Worm (Caenorhabditis elegans) whole organism, L1 larva: ENCODE results near the gene plk-1.

Experiments used
- Y116A8C.19 ChIP-seq: sonication (generic microtip); optimal IDR thresholded peaks from 2 replicates; lab custom pipeline; 2016; ENCODE audit warnings: missing compliant biosample characterization, missing genetic modification characterization, borderline replicate concordance
- aly-2 ChIP-seq: fragments of 150-350 bp; optimal IDR thresholded peaks from 2 replicates; lab custom pipeline; 2014; ENCODE audit warnings: missing biosample characterization, missing genetic modification characterization
- fos-1 ChIP-seq: fragments of 150-350 bp; optimal IDR thresholded peaks from 2 replicates; lab custom pipeline; 2014; ENCODE audit warnings: missing biosample characterization, missing genetic modification characterization
- hlh-17 ChIP-seq: fragments of 200-800 bp; sonication (Bioruptor generic); optimal IDR thresholded peaks from 2 replicates; lab custom pipeline; 2018; ENCODE audit warnings: missing genetic modification characterization, mild to moderate bottlenecking, missing compliant biosample characterization, moderate library complexity, borderline replicate concordance
- lsy-2 ChIP-seq, 2 experiments: fragments of 150-350 bp; optimal IDR thresholded peaks; 2 replicates each; lab custom pipeline; 2014; ENCODE audit warnings: missing biosample characterization in 2 of 2, missing genetic modification characterization in 2 of 2
- mep-1 ChIP-seq: fragments of 150-350 bp; optimal IDR thresholded peaks from 2 replicates; lab custom pipeline; 2014; ENCODE audit warnings: missing biosample characterization, missing genetic modification characterization
- nhr-12 ChIP-seq: sonication (generic microtip); optimal IDR thresholded peaks from 2 replicates; lab custom pipeline; 2017; ENCODE audit warnings: missing biosample characterization, missing genetic modification characterization
- nhr-19 ChIP-seq: fragments of 200-800 bp; sonication (Bioruptor generic); conservative IDR thresholded peaks from 2 replicates; pipeline ENCODE4 v1.3.6; 2022; ENCODE audit warnings: missing genetic modification characterization, missing compliant biosample characterization
- nhr-77 ChIP-seq: fragments of 150-350 bp; optimal IDR thresholded peaks from 2 replicates; lab custom pipeline; 2014; ENCODE audit warnings: missing biosample characterization, missing genetic modification characterization
- pag-3 ChIP-seq: sonication (generic microtip); optimal IDR thresholded peaks from 2 replicates; lab custom pipeline; 2017; ENCODE audit warnings: missing genetic modification characterization, mild to moderate bottlenecking, missing compliant biosample characterization, antibody characterized with exemption, borderline replicate concordance; ENCODE audit not compliant: insufficient read depth
- snpc-4 ChIP-seq: fragments of 150-350 bp; optimal IDR thresholded peaks from 2 replicates; lab custom pipeline; 2014; ENCODE audit warnings: missing biosample characterization, missing genetic modification characterization
- unc-130 ChIP-seq: fragments of 150-350 bp; optimal IDR thresholded peaks from 2 replicates; lab custom pipeline; 2017; ENCODE audit warnings: missing biosample characterization, missing genetic modification characterization, inconsistent platforms

ce11 chrIII:8100960-8101359 lies at the start of gene plk-1:
- TF ChIP-seq aly-2 (no peak), fos-1 (tag; lab: Kevin White, UChicago) (no peak), lsy-2 (tag; optimal IDR thresholded peaks at IDR 0.05; lab: Kevin White, UChicago) (peak; percentile 43 to 68), nhr-12 (tag; lab: Kevin White, UChicago) (no peak), nhr-19 (GFP tag; lab: Robert Waterston, UW) (no peak), pag-3 (tag; lab: Kevin White, UChicago) (no peak), hlh-17 (GFP tag; lab: Kevin White, UChicago) (no peak), unc-130 (tag; lab: Kevin White, UChicago) (no peak), mep-1 (tag; lab: Kevin White, UChicago) (peak; percentile 19), snpc-4 (tag; lab: Kevin White, UChicago) (no peak), nhr-77 (tag; lab: Kevin White, UChicago) (no peak), Y116A8C.19 (tag; lab: Kevin White, UChicago) (no peak)
